Worm (Caenorhabditis elegans) whole organism, young adult: ENCODE results near the gene sra-27.
A peak's percentile ranks its signal among the peaks of the same experiment; 100 is the strongest.

Experiments used
- B0035.1 ChIP-seq: sonication (generic microtip); optimal IDR thresholded peaks from 2 replicates; lab custom pipeline; 2016; ENCODE audit warnings: missing genetic modification characterization, mild to moderate bottlenecking, missing compliant biosample characterization, missing genotype, missing genetic modification reagents
- F10E7.11 ChIP-seq: sonication (generic microtip); optimal IDR thresholded peaks from 2 replicates; lab custom pipeline; 2017; ENCODE audit warnings: mild to moderate bottlenecking, missing genetic modification characterization, moderate library complexity, missing compliant biosample characterization
- F22D6.2 ChIP-seq: sonication (generic microtip); optimal IDR thresholded peaks from 2 replicates; lab custom pipeline; 2016; ENCODE audit warnings: mild to moderate bottlenecking, missing genetic modification characterization, missing compliant biosample characterization
- F33H1.4 ChIP-seq: fragments of 200-800 bp; sonication (Bioruptor generic); IDR thresholded peaks from 2 replicates; pipeline ENCODE4 v1.3.6; 2022; ENCODE audit warnings: missing genetic modification reagents, missing genetic modification characterization, missing compliant biosample characterization
- F57C9.4 ChIP-seq: sonication (generic microtip); optimal IDR thresholded peaks from 2 replicates; lab custom pipeline; 2017; ENCODE audit warnings: mild to moderate bottlenecking, missing genetic modification characterization, missing compliant biosample characterization
- T07F8.4 ChIP-seq: sonication (generic microtip); optimal IDR thresholded peaks from 2 replicates; lab custom pipeline; 2016; ENCODE audit warnings: mild to moderate bottlenecking, missing genetic modification characterization, moderate library complexity, missing compliant biosample characterization
- T26A5.8 ChIP-seq: sonication (generic microtip); optimal IDR thresholded peaks from 2 replicates; lab custom pipeline; 2016; ENCODE audit warnings: missing genetic modification characterization, missing compliant biosample characterization
- Y95B8A.8 ChIP-seq: fragments of 200-800 bp; sonication (Bioruptor generic); IDR thresholded peaks from 2 replicates; pipeline ENCODE4 v1.3.6; 2022; ENCODE audit warnings: missing genetic modification reagents, missing genetic modification characterization, missing compliant biosample characterization
- ZK185.1 ChIP-seq: sonication (generic microtip); optimal IDR thresholded peaks from 2 replicates; lab custom pipeline; 2016; ENCODE audit warnings: mild to moderate bottlenecking, missing genetic modification characterization, missing compliant biosample characterization; ENCODE audit not compliant: poor library complexity, severe bottlenecking
- ama-1 ChIP-seq, 3 experiments: fragments of 150-350 bp in 1 of 3; sonication (generic microtip) in 2 of 3; optimal IDR thresholded peaks; 2 replicates each; lab custom pipeline; 2014 to 2018; ENCODE audit warnings: missing biosample characterization in 2 of 3, missing genetic modification characterization in 2 of 3, missing genetic modification reagents in 2 of 3
- attf-3 ChIP-seq: fragments of 200-800 bp; sonication (Bioruptor generic); conservative IDR thresholded peaks from 2 replicates; pipeline ENCODE4 v1.3.6; 2022; ENCODE audit warnings: missing genetic modification reagents, missing genetic modification characterization, missing compliant biosample characterization
- attf-5 ChIP-seq: fragments of 200-800 bp; sonication (Bioruptor generic); optimal IDR thresholded peaks from 2 replicates; lab custom pipeline; 2018; ENCODE audit warnings: mild to moderate bottlenecking, missing genetic modification characterization, missing compliant biosample characterization
- attf-6 ChIP-seq: fragments of 200-800 bp; sonication (Bioruptor generic); IDR thresholded peaks from 2 replicates; pipeline ENCODE4 v1.3.6; 2022; ENCODE audit warnings: missing genetic modification reagents, missing genetic modification characterization, missing compliant biosample characterization
- bed-2 ChIP-seq: fragments of 200-800 bp; sonication (Bioruptor generic); IDR thresholded peaks from 2 replicates; pipeline ENCODE4 v1.3.6; 2022; ENCODE audit warnings: missing genetic modification reagents, missing genetic modification characterization, missing compliant biosample characterization
- cebp-1 ChIP-seq, 2 experiments: fragments of 200-800 bp in 1 of 2; sonication (Bioruptor generic) in 1 of 2; sonication (generic microtip) in 1 of 2; IDR thresholded peaks in 1 of 2; optimal IDR thresholded peaks in 1 of 2; 2 replicates each; pipeline versions ENCODE4 v1.3.6 to Lab custom; 2017 to 2022; ENCODE audit warnings: missing compliant biosample characterization in 2 of 2, missing genetic modification characterization in 2 of 2, mild to moderate bottlenecking in 1 of 2, missing genetic modification reagents in 1 of 2, moderate library complexity in 1 of 2
- cebp-2 ChIP-seq: fragments of 200-800 bp; sonication (Bioruptor generic); IDR thresholded peaks from 2 replicates; pipeline ENCODE4 v1.3.6; 2022; ENCODE audit warnings: missing genetic modification characterization, missing compliant biosample characterization
- dpl-1 ChIP-seq: fragments of 150-350 bp; optimal IDR thresholded peaks from 2 replicates; lab custom pipeline; 2014; ENCODE audit warnings: missing biosample characterization, missing genetic modification reagents, missing genetic modification characterization
- efl-1 ChIP-seq: fragments of 150-350 bp; optimal IDR thresholded peaks from 2 replicates; lab custom pipeline; 2014; ENCODE audit warnings: missing biosample characterization, missing genetic modification reagents, missing genetic modification characterization
- egl-44 ChIP-seq: fragments of 200-800 bp; sonication (Bioruptor generic); IDR thresholded peaks from 2 replicates; pipeline ENCODE4 v1.3.6; 2022; ENCODE audit warnings: missing genetic modification reagents, missing genetic modification characterization, missing compliant biosample characterization
- hlh-12 ChIP-seq: sonication (generic microtip); optimal IDR thresholded peaks from 2 replicates; lab custom pipeline; 2016; ENCODE audit warnings: missing genetic modification characterization, missing compliant biosample characterization
- hmg-1.2 ChIP-seq: fragments of 200-800 bp; sonication (Bioruptor generic); IDR thresholded peaks from 2 replicates; pipeline ENCODE4 v1.3.6; 2022; ENCODE audit warnings: missing genetic modification reagents, missing genetic modification characterization, missing compliant biosample characterization
- lin-26 ChIP-seq: fragments of 200-800 bp; sonication (Bioruptor generic); IDR thresholded peaks from 2 replicates; pipeline ENCODE4 v1.3.6; 2022; ENCODE audit warnings: missing genetic modification reagents, missing genetic modification characterization, missing compliant biosample characterization
- lin-40 ChIP-seq: sonication (generic microtip); optimal IDR thresholded peaks from 2 replicates; lab custom pipeline; 2016; ENCODE audit warnings: missing genetic modification characterization, mild to moderate bottlenecking, missing compliant biosample characterization, missing genotype, missing genetic modification reagents
- lin-54 ChIP-seq: fragments of 200-800 bp; sonication (Bioruptor generic); optimal IDR thresholded peaks from 2 replicates; lab custom pipeline; 2018; ENCODE audit warnings: mild to moderate bottlenecking, missing genetic modification characterization, missing compliant biosample characterization
- lir-1 ChIP-seq: fragments of 200-800 bp; sonication (Bioruptor generic); conservative IDR thresholded peaks from 2 replicates; pipeline ENCODE4 v1.3.6; 2022; ENCODE audit warnings: missing genetic modification reagents, missing genetic modification characterization, missing compliant biosample characterization
- lsl-1 ChIP-seq: fragments of 200-800 bp; sonication (Bioruptor generic); optimal IDR thresholded peaks from 2 replicates; lab custom pipeline; 2018; ENCODE audit warnings: mild to moderate bottlenecking, missing genetic modification characterization, moderate library complexity, missing compliant biosample characterization
- madf-6 ChIP-seq: fragments of 200-800 bp; sonication (Bioruptor generic); IDR thresholded peaks from 2 replicates; pipeline ENCODE4 v1.3.6; 2022; ENCODE audit warnings: missing genetic modification reagents, missing genetic modification characterization, missing compliant biosample characterization
- madf-8 ChIP-seq: fragments of 200-800 bp; sonication (Bioruptor generic); conservative IDR thresholded peaks from 2 replicates; pipeline ENCODE4 v1.3.6; 2022; ENCODE audit warnings: missing genetic modification reagents, missing genetic modification characterization, missing compliant biosample characterization
- mcd-1 ChIP-seq: fragments of 200-800 bp; sonication (Bioruptor generic); IDR thresholded peaks from 2 replicates; pipeline ENCODE4 v1.3.6; 2022; ENCODE audit warnings: missing genetic modification reagents, missing genetic modification characterization, missing compliant biosample characterization
- nfyb-1 ChIP-seq: fragments of 200-800 bp; sonication (Bioruptor generic); IDR thresholded peaks from 2 replicates; pipeline ENCODE4 v1.3.6; 2022; ENCODE audit warnings: missing genetic modification reagents, missing genetic modification characterization, missing compliant biosample characterization
- nhr-179 ChIP-seq: sonication (generic microtip); optimal IDR thresholded peaks from 2 replicates; lab custom pipeline; 2016; ENCODE audit warnings: mild to moderate bottlenecking, missing genetic modification characterization, missing compliant biosample characterization
- nhr-27 ChIP-seq: fragments of 200-800 bp; sonication (Bioruptor generic); optimal IDR thresholded peaks from 2 replicates; lab custom pipeline; 2018; ENCODE audit warnings: mild to moderate bottlenecking, missing genetic modification characterization, moderate library complexity, missing compliant biosample characterization
- nhr-90 ChIP-seq: sonication (generic microtip); optimal IDR thresholded peaks from 2 replicates; lab custom pipeline; 2016; ENCODE audit warnings: missing genotype, mild to moderate bottlenecking, missing genetic modification characterization, missing compliant biosample characterization
- pbrm-1 ChIP-seq: fragments of 200-800 bp; sonication (Bioruptor generic); IDR thresholded peaks from 2 replicates; pipeline ENCODE4 v1.3.6; 2022; ENCODE audit warnings: missing genetic modification reagents, missing genetic modification characterization, missing compliant biosample characterization
- pha-4 ChIP-seq: fragments of 150-350 bp; sonication (generic microtip); optimal IDR thresholded peaks from 2 replicates; lab custom pipeline; 2014; ENCODE audit warnings: missing biosample characterization, missing genetic modification reagents, missing genetic modification characterization
- rec-8 ChIP-seq, 2 experiments: sonication (generic microtip); optimal IDR thresholded peaks; 2 replicates each; lab custom pipeline; 2016; ENCODE audit warnings: mild to moderate bottlenecking in 2 of 2, missing genetic modification characterization in 2 of 2, missing genetic modification reagents in 2 of 2, missing genotype in 2 of 2, missing biosample characterization in 1 of 2, missing compliant biosample characterization in 1 of 2, moderate library complexity in 1 of 2
- sea-2 ChIP-seq: fragments of 200-800 bp; sonication (Bioruptor generic); IDR thresholded peaks from 2 replicates; pipeline ENCODE4 v1.3.6; 2022; ENCODE audit warnings: missing genetic modification characterization, missing compliant biosample characterization
- snpc-1.3 ChIP-seq: sonication (generic microtip); optimal IDR thresholded peaks from 2 replicates; lab custom pipeline; 2017; ENCODE audit warnings: missing genetic modification characterization, mild to moderate bottlenecking, missing compliant biosample characterization, antibody characterized with exemption, moderate library complexity, missing genotype, missing genetic modification reagents; ENCODE audit not compliant: insufficient read depth
- somi-1 ChIP-seq: fragments of 200-800 bp; sonication (Bioruptor generic); optimal IDR thresholded peaks from 2 replicates; lab custom pipeline; 2018; ENCODE audit warnings: mild to moderate bottlenecking, missing genetic modification characterization, missing compliant biosample characterization
- tlf-1 ChIP-seq: fragments of 200-800 bp; sonication (Bioruptor generic); optimal IDR thresholded peaks from 2 replicates; lab custom pipeline; 2018; ENCODE audit warnings: mild to moderate bottlenecking, missing genetic modification characterization, missing compliant biosample characterization
- unc-130 ChIP-seq: sonication (generic microtip); optimal IDR thresholded peaks from 2 replicates; lab custom pipeline; 2016; ENCODE audit warnings: missing genetic modification reagents, missing genetic modification characterization, missing compliant biosample characterization
- zim-3 ChIP-seq: sonication (generic microtip); optimal IDR thresholded peaks from 2 replicates; lab custom pipeline; 2017; ENCODE audit warnings: mild to moderate bottlenecking, missing genetic modification characterization, moderate library complexity, missing compliant biosample characterization
- ztf-26 ChIP-seq: sonication (generic microtip); optimal IDR thresholded peaks from 2 replicates; lab custom pipeline; 2017; ENCODE audit warnings: missing genetic modification characterization, missing compliant biosample characterization
- ztf-28 ChIP-seq: fragments of 200-800 bp; sonication (Bioruptor generic); IDR thresholded peaks from 2 replicates; pipeline ENCODE4 v1.3.6; 2022; ENCODE audit warnings: missing genetic modification reagents, missing genetic modification characterization, missing compliant biosample characterization
- ztf-3 ChIP-seq: fragments of 200-800 bp; sonication (Bioruptor generic); optimal IDR thresholded peaks from 2 replicates; lab custom pipeline; 2018; ENCODE audit warnings: mild to moderate bottlenecking, missing genetic modification characterization, missing compliant biosample characterization

sra-27 gene

ce11 chrII:6597507-6597906 lies 28.7 kb downstream of the sra-27 start (continued):
- TF ChIP-seq B0035.1 (tag; lab: Kevin White, UChicago) (no peak), egl-44 (GFP tag; lab: Robert Waterston, UW) (no peak), bed-2 (GFP tag; lab: Robert Waterston, UW) (no peak), ztf-3 (GFP tag; lab: Kevin White, UChicago) (no peak), T07F8.4 (no peak), attf-6 (GFP tag; lab: Robert Waterston, UW) (no peak), ZK185.1 (tag; lab: Kevin White, UChicago) (no peak), F57C9.4 (tag; lab: Kevin White, UChicago) (no peak), pha-4 (tag; lab: Kevin White, UChicago) (no peak), madf-6 (GFP tag; lab: Robert Waterston, UW) (peak; percentile 81), somi-1 (GFP tag; lab: Kevin White, UChicago) (no peak), ztf-28 (GFP tag; lab: Robert Waterston, UW) (no peak), snpc-1.3 (tag; lab: Kevin White, UChicago) (no peak), madf-8 (peak; percentile 62), pbrm-1 (GFP tag; lab: Robert Waterston, UW) (no peak), hlh-12 (tag; lab: Kevin White, UChicago) (no peak), efl-1 (GFP tag; lab: Kevin White, UChicago) (peak; percentile 15), tlf-1 (GFP tag; lab: Kevin White, UChicago) (no peak), lin-26 (GFP tag; lab: Robert Waterston, UW) (no peak), nhr-179 (tag; lab: Kevin White, UChicago) (no peak), nfyb-1 (no peak), ama-1 (optimal IDR thresholded peaks at IDR 0.05; lab: Kevin White, UChicago) (no peak), ama-1 (GFP tag; optimal IDR thresholded peaks at IDR 0.05; lab: Kevin White, UChicago) (no peak), attf-5 (GFP tag; lab: Kevin White, UChicago) (no peak), F33H1.4 (peak; percentile 83), T26A5.8 (tag; lab: Kevin White, UChicago) (no peak), lir-1 (GFP tag; lab: Robert Waterston, UW) (no peak), lsl-1 (peak; percentile 83), Y95B8A.8 (no peak), sea-2 (no peak), ztf-26 (tag; lab: Kevin White, UChicago) (no peak), cebp-1 (GFP tag; IDR thresholded peaks at IDR 0.05; lab: Robert Waterston, UW) (no peak), cebp-1 (tag; optimal IDR thresholded peaks at IDR 0.05; lab: Kevin White, UChicago) (no peak), cebp-2 (GFP tag; lab: Robert Waterston, UW) (no peak), zim-3 (tag; lab: Kevin White, UChicago) (no peak), dpl-1 (no peak)

ce11 chrII:6598050-6598449 lies 29.2 kb downstream of the sra-27 start, which contains the start of gene dnj-8:
dnj-8 (minus strand) TSS chrII:6598080.
- no peak for TF ChIP-seq F57C9.4 (tag; lab: Kevin White, UChicago)

ce11 chrII:6600973-6601372 lies 32.2 kb downstream of the sra-27 start, which contains the start of gene vps-33.2:
vps-33.2 (plus strand) TSS chrII:6601216.
- TF ChIP-seq mcd-1 (GFP tag; lab: Robert Waterston, UW) (peak; percentile 47; the same call in 1 of the 2 replicates), efl-1 (GFP tag; lab: Kevin White, UChicago) (no peak), lin-54 (GFP tag; lab: Kevin White, UChicago) (peak; percentile 3), F22D6.2 (tag; lab: Kevin White, UChicago) (no peak), F33H1.4 (peak; percentile 51; the same call in 1 of the 2 replicates), rec-8 (tag; optimal IDR thresholded peaks at IDR 0.05; lab: Kevin White, UChicago) (no peak), lin-40 (tag; lab: Kevin White, UChicago) (peak; percentile 3), nhr-90 (tag; lab: Kevin White, UChicago) (no peak), ZK185.1 (tag; lab: Kevin White, UChicago) (peak; percentile 34), unc-130 (GFP tag; lab: Kevin White, UChicago) (no peak), nhr-27 (tag; lab: Kevin White, UChicago) (no peak), pbrm-1 (GFP tag; lab: Robert Waterston, UW) (0 out of 2 replicates have a peak, but pooled peaks have one; percentile 16), hmg-1.2 (GFP tag; lab: Robert Waterston, UW) (peak; percentile 99), F10E7.11 (tag; lab: Kevin White, UChicago) (no peak), T07F8.4 (no peak), attf-3 (0 out of 2 replicates have a peak, but pooled peaks have one; percentile 33), lsl-1 (peak; percentile 50), madf-6 (GFP tag; lab: Robert Waterston, UW) (peak; percentile 64)
